Worm (Caenorhabditis elegans) whole organism, late embryonic: Measurements from ENCODE around the gene popl-1.

Experiments used
- C08G9.2 ChIP-seq: sonication (generic microtip); optimal IDR thresholded peaks from 2 replicates; lab custom pipeline; 2016; ENCODE audit warnings: mild to moderate bottlenecking, missing genetic modification characterization, moderate library complexity, missing compliant biosample characterization
- F13H6.1 ChIP-seq: sonication (generic microtip); optimal IDR thresholded peaks from 2 replicates; lab custom pipeline; 2016; ENCODE audit warnings: missing genetic modification characterization, missing compliant biosample characterization
- T23F11.4 ChIP-seq: fragments of 200-800 bp; sonication (Bioruptor generic); optimal IDR thresholded peaks from 2 replicates; lab custom pipeline; 2018; ENCODE audit warnings: mild to moderate bottlenecking, missing genetic modification characterization, missing compliant biosample characterization
- Y22D7AL.16 ChIP-seq: sonication (generic microtip); optimal IDR thresholded peaks from 2 replicates; lab custom pipeline; 2016; ENCODE audit warnings: missing genetic modification characterization, missing compliant biosample characterization
- ahr-1 ChIP-seq: sonication (generic microtip); optimal IDR thresholded peaks from 2 replicates; lab custom pipeline; 2016; ENCODE audit warnings: missing genetic modification characterization, missing compliant biosample characterization
- ama-1 ChIP-seq: fragments of 150-350 bp; optimal IDR thresholded peaks from 2 replicates; lab custom pipeline; 2014
- ceh-14 ChIP-seq: sonication (generic microtip); optimal IDR thresholded peaks from 2 replicates; lab custom pipeline; 2016; ENCODE audit warnings: missing genotype, missing genetic modification characterization, missing compliant biosample characterization
- ceh-18 ChIP-seq: sonication (generic microtip); optimal IDR thresholded peaks from 2 replicates; lab custom pipeline; 2016; ENCODE audit warnings: missing genetic modification characterization, missing compliant biosample characterization
- ceh-2 ChIP-seq: sonication (generic microtip); optimal IDR thresholded peaks from 2 replicates; lab custom pipeline; 2016; ENCODE audit warnings: missing genotype, missing genetic modification characterization, missing compliant biosample characterization
- ceh-30 ChIP-seq: fragments of 150-350 bp; optimal IDR thresholded peaks from 2 replicates; lab custom pipeline; 2014; ENCODE audit warnings: missing biosample characterization, missing genetic modification characterization
- dmd-4 ChIP-seq: sonication (generic microtip); optimal IDR thresholded peaks from 2 replicates; lab custom pipeline; 2016; ENCODE audit warnings: borderline replicate concordance, missing genetic modification characterization, missing compliant biosample characterization
- elt-2 ChIP-seq: sonication (generic microtip); optimal IDR thresholded peaks from 2 replicates; lab custom pipeline; 2016; ENCODE audit warnings: missing genetic modification reagents, missing genetic modification characterization, missing compliant biosample characterization
- fkh-6 ChIP-seq: sonication (generic microtip); optimal IDR thresholded peaks from 2 replicates; lab custom pipeline; 2016; ENCODE audit warnings: missing genetic modification characterization, missing compliant biosample characterization
- gmeb-2 ChIP-seq: sonication (generic microtip); optimal IDR thresholded peaks from 2 replicates; lab custom pipeline; 2016; ENCODE audit warnings: missing genetic modification characterization, inconsistent platforms, missing compliant biosample characterization
- hlh-15 ChIP-seq: sonication (generic microtip); optimal IDR thresholded peaks from 2 replicates; lab custom pipeline; 2016; ENCODE audit warnings: missing genetic modification characterization, missing compliant biosample characterization
- hlh-30 ChIP-seq: sonication (generic microtip); optimal IDR thresholded peaks from 2 replicates; lab custom pipeline; 2017; ENCODE audit warnings: antibody characterized with exemption, missing genetic modification characterization, missing compliant biosample characterization; ENCODE audit not compliant: insufficient read depth
- hlh-6 ChIP-seq: sonication (generic microtip); optimal IDR thresholded peaks from 2 replicates; lab custom pipeline; 2016; ENCODE audit warnings: missing genotype, missing genetic modification characterization, missing compliant biosample characterization
- lim-6 ChIP-seq: sonication (generic microtip); optimal IDR thresholded peaks from 2 replicates; lab custom pipeline; 2016; ENCODE audit warnings: missing genetic modification characterization, missing compliant biosample characterization
- madf-2 ChIP-seq: sonication (generic microtip); optimal IDR thresholded peaks from 2 replicates; lab custom pipeline; 2017; ENCODE audit warnings: missing genetic modification characterization, missing compliant biosample characterization
- mec-3 ChIP-seq: sonication (generic microtip); optimal IDR thresholded peaks from 2 replicates; lab custom pipeline; 2016; ENCODE audit warnings: borderline replicate concordance, missing genetic modification characterization, missing compliant biosample characterization
- nfya-1 ChIP-seq: sonication (generic microtip); optimal IDR thresholded peaks from 2 replicates; lab custom pipeline; 2017; ENCODE audit warnings: missing genetic modification characterization, mild to moderate bottlenecking, missing compliant biosample characterization, antibody characterized with exemption, moderate library complexity
- pha-2 ChIP-seq: sonication (generic microtip); optimal IDR thresholded peaks from 2 replicates; lab custom pipeline; 2017; ENCODE audit warnings: mild to moderate bottlenecking, missing genetic modification characterization, missing compliant biosample characterization
- pqm-1 ChIP-seq: sonication (generic microtip); optimal IDR thresholded peaks from 2 replicates; lab custom pipeline; 2016; ENCODE audit warnings: missing genetic modification characterization, missing compliant biosample characterization
- ref-2 ChIP-seq: sonication (generic microtip); optimal IDR thresholded peaks from 2 replicates; lab custom pipeline; 2016; ENCODE audit warnings: missing genetic modification characterization, missing compliant biosample characterization
- sox-2 ChIP-seq: fragments of 200-800 bp; sonication (Bioruptor generic); IDR thresholded peaks from 2 replicates; pipeline ENCODE4 v1.3.6; 2022; ENCODE audit warnings: missing genetic modification reagents, missing genetic modification characterization, missing compliant biosample characterization
- sox-4 ChIP-seq: sonication (generic microtip); optimal IDR thresholded peaks from 2 replicates; lab custom pipeline; 2017; ENCODE audit warnings: mild to moderate bottlenecking, missing genetic modification characterization, inconsistent platforms, missing compliant biosample characterization
- tbx-2 ChIP-seq: sonication (generic microtip); optimal IDR thresholded peaks from 2 replicates; lab custom pipeline; 2016; ENCODE audit warnings: missing genetic modification characterization, missing compliant biosample characterization
- tbx-7 ChIP-seq: sonication (generic microtip); optimal IDR thresholded peaks from 2 replicates; lab custom pipeline; 2016; ENCODE audit warnings: missing genotype, missing genetic modification characterization, missing compliant biosample characterization
- unc-55 ChIP-seq: sonication (generic microtip); optimal IDR thresholded peaks from 2 replicates; lab custom pipeline; 2017; ENCODE audit warnings: missing biosample characterization, missing genetic modification reagents, missing genetic modification characterization
- unc-86 ChIP-seq: sonication (generic microtip); optimal IDR thresholded peaks from 2 replicates; lab custom pipeline; 2016; ENCODE audit warnings: missing genetic modification characterization, missing compliant biosample characterization

The popl-1 gene

DNA sequence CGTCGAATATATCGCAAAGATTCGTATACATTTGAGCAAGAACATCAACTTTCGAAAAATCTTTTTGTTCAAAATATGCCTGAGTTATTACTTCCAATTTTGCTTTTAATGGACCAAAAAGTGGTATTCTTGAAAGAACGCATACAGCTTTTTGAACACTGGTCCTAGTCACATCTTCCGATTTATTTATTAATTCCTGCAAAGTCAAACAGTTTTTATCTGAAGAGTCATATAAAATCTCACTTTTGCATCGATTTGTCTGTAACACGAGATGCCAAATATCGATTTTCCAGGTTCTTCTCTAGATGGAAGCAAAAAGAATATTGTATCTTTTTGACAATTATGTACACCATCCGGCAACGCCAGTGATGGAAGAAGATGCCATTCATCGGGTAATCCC is 19.1 kb upstream of the popl-1 start:
- TF ChIP-seq fkh-6 (tag; lab: Kevin White, UChicago): no peak

DNA sequence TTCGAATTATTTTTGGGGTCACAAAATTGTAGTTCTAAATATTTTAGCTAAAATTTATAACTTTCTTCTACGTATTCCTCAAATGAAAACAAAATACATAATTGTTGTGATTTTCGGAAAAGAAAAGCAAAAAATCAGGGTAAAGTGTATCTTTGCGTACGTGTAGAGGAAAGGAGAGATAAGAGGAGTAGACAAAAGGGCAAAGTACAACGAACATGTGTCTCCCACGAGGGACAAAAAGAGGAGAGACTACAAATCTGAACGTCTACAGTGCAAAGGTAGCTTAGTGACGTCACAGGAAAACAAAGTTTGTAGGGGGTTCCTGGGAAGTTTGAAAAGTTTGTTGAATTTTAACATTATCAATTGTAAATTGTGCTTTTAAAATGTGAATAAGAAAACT is 16.8 kb upstream of the popl-1 start:
- TF ChIP-seq mec-3 (tag; lab: Kevin White, UChicago) (no peak), tbx-2 (tag; lab: Kevin White, UChicago) (no peak), sox-2 (no peak), C08G9.2 (tag; lab: Kevin White, UChicago) (no peak), T23F11.4 (GFP tag; lab: Kevin White, UChicago) (no peak), hlh-6 (tag; lab: Kevin White, UChicago) (no peak), hlh-15 (tag; lab: Kevin White, UChicago) (no peak), elt-2 (tag; lab: Kevin White, UChicago) (peak; percentile 39), fkh-6 (tag; lab: Kevin White, UChicago) (no peak), gmeb-2 (no peak), ama-1 (no peak), hlh-30 (tag; lab: Kevin White, UChicago) (peak; percentile 18)

DNA sequence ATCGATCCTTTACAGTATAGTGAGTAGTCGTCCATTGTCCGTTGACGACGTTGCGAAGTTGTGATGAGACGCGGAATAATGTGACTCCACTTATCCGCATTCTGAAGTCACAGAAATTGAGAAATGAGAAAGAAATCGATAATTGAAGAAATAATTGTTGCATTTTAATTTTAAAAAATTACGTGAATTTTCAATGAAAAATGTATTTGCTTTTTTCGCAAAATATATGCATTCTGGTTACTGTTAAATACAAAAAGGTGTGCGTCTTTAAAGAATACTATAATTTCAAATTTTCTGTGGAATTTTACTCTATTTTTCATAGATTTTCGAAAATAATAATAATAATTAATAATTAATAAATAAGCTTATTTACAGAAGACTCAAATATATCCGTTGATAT is 16.1 kb upstream of the popl-1 start, which contains the start of gene let-721:
TSS of gene let-721 (minus strand) at position 101 of the 400 bp plus-strand sequence.
- TF ChIP-seq elt-2 (tag; lab: Kevin White, UChicago): no peak
- no peak for TF ChIP-seq lim-6 (tag; lab: Kevin White, UChicago)
- no peak for TF ChIP-seq tbx-7 (tag; lab: Kevin White, UChicago)
- no peak for TF ChIP-seq hlh-15 (tag; lab: Kevin White, UChicago)
- TF ChIP-seq ahr-1: no peak
- TF ChIP-seq ceh-18: no peak
- no peak for TF ChIP-seq F13H6.1 (tag; lab: Kevin White, UChicago)
- TF ChIP-seq unc-55 (GFP tag; lab: Kevin White, UChicago): no peak
- TF ChIP-seq sox-4 (tag; lab: Kevin White, UChicago): no peak
- TF ChIP-seq pha-2 (tag; lab: Kevin White, UChicago): no peak
- no peak for TF ChIP-seq dmd-4
- TF ChIP-seq ceh-30 (tag; lab: Kevin White, UChicago): no peak

DNA sequence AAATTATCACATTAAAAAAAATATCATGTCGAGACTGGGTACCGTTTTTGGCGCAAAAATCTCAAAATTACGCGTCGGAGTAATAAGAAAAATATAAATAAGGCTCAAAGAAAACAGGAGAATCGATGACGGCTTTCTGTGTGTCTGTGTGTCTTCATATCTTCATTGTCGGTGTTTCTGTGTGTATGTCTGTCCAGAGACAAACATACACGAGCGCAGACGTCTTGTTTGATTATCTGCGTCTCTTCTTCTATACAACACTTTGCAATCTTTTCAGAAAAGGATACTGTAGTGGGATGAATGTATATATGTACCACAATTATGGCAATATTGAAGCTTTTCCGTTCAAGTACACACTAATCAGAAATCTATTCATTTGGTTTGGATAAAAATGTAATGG is 13.6 kb upstream of the popl-1 start, which contains the start of gene C05D11.13:
TSS of gene C05D11.13 (minus strand) at position 252 of the 400 bp plus-strand sequence.
- TF ChIP-seq unc-55 (GFP tag; lab: Kevin White, UChicago): peak; percentile 41
- no peak for TF ChIP-seq sox-4 (tag; lab: Kevin White, UChicago)
- TF ChIP-seq unc-86: peak; percentile 4
- TF ChIP-seq elt-2 (tag; lab: Kevin White, UChicago): peak; percentile 30
- no peak for TF ChIP-seq ceh-14
- TF ChIP-seq tbx-2 (tag; lab: Kevin White, UChicago): peak; percentile 16
- peak; percentile 28 for TF ChIP-seq ref-2 (tag; lab: Kevin White, UChicago)
- peak; percentile 6 for TF ChIP-seq nfya-1 (tag; lab: Kevin White, UChicago)

DNA sequence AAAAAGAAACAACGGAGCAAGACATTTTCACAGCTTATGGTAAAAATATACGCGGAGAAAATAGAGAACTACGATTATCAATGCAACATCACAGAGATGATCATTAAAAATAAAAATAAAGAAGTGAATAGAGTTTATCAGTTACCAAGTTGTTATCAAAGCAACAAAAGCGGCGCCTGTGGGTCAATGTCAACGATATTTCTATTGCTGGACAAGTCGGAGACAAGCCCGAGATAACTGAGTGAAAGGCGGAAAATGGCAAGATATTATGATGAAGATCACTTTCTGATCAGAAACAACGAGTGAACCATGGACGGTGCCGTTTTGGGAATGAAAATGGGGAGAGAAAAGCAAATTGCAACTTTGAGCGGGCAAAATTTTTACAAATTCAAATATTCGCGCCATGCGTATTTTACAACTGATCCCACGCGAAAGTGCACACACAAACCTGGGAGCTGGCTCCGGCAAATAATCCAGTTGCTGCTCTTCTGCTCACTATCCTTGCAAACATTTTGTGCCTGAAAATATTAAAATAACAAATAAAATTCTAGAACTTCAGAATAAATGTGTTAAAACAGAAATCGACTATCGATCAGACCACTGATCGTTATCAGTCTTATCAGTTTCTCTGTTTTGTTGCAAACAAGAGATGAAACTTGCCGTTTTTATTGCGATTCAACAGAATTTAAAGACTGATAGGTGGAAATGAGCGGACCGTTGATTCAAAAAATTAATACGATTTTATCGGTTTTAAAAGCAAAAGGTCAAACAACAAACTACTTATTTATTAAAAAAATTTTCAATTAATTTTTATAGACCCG is 11.8 kb upstream of the popl-1 start, which contains the start of gene mel-32:
TSS of gene mel-32 (minus strand) at position 696 of the 821 bp plus-strand sequence.
- TF ChIP-seq unc-55 (GFP tag; lab: Kevin White, UChicago) (no peak), elt-2 (tag; lab: Kevin White, UChicago) (peak; percentile 61)

DNA sequence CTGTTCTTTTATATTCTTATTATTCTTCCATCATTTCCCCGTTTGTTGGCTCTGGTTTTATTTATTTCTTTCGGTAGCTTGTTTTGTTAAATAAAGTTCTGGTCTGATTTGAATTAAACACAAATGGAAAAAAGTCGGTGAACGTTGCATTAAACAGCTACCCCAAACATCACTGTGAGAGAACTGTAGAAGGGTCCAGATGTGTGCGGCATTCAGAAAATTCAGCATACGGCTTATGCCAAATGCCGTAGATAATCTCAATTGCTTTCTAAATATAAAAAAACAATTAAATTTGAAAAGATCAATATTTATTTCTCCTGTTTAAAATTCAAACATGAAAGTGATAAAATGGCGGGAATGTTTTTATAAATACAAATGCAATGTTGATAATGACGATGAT is 9.1 kb upstream of the popl-1 start:
- TF ChIP-seq ref-2 (tag; lab: Kevin White, UChicago): no peak
- TF ChIP-seq Y22D7AL.16 (tag; lab: Kevin White, UChicago): no peak
- no peak for TF ChIP-seq ceh-18
- TF ChIP-seq hlh-15 (tag; lab: Kevin White, UChicago): no peak
- TF ChIP-seq pqm-1 (tag; lab: Kevin White, UChicago): no peak
- no peak for TF ChIP-seq madf-2 (tag; lab: Kevin White, UChicago)
- no peak for TF ChIP-seq fkh-6 (tag; lab: Kevin White, UChicago)
- TF ChIP-seq ceh-2 (tag; lab: Kevin White, UChicago): no peak
